Worm (Caenorhabditis elegans) whole organism, late embryonic: Measurements from ENCODE around the gene F16G10.6.

Experiments
- C08G9.2 ChIP-seq: sonication (generic microtip); optimal IDR thresholded peaks from 2 replicates; lab custom pipeline; 2016; ENCODE audit warnings: mild to moderate bottlenecking, missing genetic modification characterization, moderate library complexity, missing compliant biosample characterization
- K02D7.2 ChIP-seq: sonication (generic microtip); optimal IDR thresholded peaks from 2 replicates; lab custom pipeline; 2017; ENCODE audit warnings: mild to moderate bottlenecking, missing genetic modification characterization, missing compliant biosample characterization
- T23F11.4 ChIP-seq: fragments of 200-800 bp; sonication (Bioruptor generic); optimal IDR thresholded peaks from 2 replicates; lab custom pipeline; 2018; ENCODE audit warnings: mild to moderate bottlenecking, missing genetic modification characterization, missing compliant biosample characterization
- ahr-1 ChIP-seq: sonication (generic microtip); optimal IDR thresholded peaks from 2 replicates; lab custom pipeline; 2016; ENCODE audit warnings: missing genetic modification characterization, missing compliant biosample characterization
- ama-1 ChIP-seq: fragments of 150-350 bp; optimal IDR thresholded peaks from 2 replicates; lab custom pipeline; 2014
- ceh-18 ChIP-seq: sonication (generic microtip); optimal IDR thresholded peaks from 2 replicates; lab custom pipeline; 2016; ENCODE audit warnings: missing genetic modification characterization, missing compliant biosample characterization
- ceh-19 ChIP-seq: fragments of 200-800 bp; sonication (Bioruptor generic); optimal IDR thresholded peaks from 2 replicates; lab custom pipeline; 2018; ENCODE audit warnings: mild to moderate bottlenecking, missing genetic modification characterization, missing compliant biosample characterization
- ceh-2 ChIP-seq: sonication (generic microtip); optimal IDR thresholded peaks from 2 replicates; lab custom pipeline; 2016; ENCODE audit warnings: missing genotype, missing genetic modification characterization, missing compliant biosample characterization
- ceh-24 ChIP-seq: sonication (generic microtip); optimal IDR thresholded peaks from 2 replicates; lab custom pipeline; 2016; ENCODE audit warnings: mild to moderate bottlenecking, missing genetic modification characterization, missing compliant biosample characterization
- ceh-30 ChIP-seq: fragments of 150-350 bp; optimal IDR thresholded peaks from 2 replicates; lab custom pipeline; 2014; ENCODE audit warnings: missing biosample characterization, missing genetic modification characterization
- ceh-48 ChIP-seq: sonication (generic microtip); optimal IDR thresholded peaks from 2 replicates; lab custom pipeline; 2016; ENCODE audit warnings: missing genetic modification characterization, inconsistent platforms, missing compliant biosample characterization
- ceh-6 ChIP-seq: fragments of 200-800 bp; sonication (Bioruptor generic); optimal IDR thresholded peaks from 2 replicates; lab custom pipeline; 2018; ENCODE audit warnings: mild to moderate bottlenecking, missing genetic modification characterization, missing compliant biosample characterization
- dve-1 ChIP-seq: sonication (generic microtip); optimal IDR thresholded peaks from 2 replicates; lab custom pipeline; 2017; ENCODE audit warnings: antibody characterized with exemption, mild to moderate bottlenecking, missing genetic modification characterization, missing compliant biosample characterization
- elt-2 ChIP-seq: sonication (generic microtip); optimal IDR thresholded peaks from 2 replicates; lab custom pipeline; 2016; ENCODE audit warnings: missing genetic modification reagents, missing genetic modification characterization, missing compliant biosample characterization
- elt-4 ChIP-seq: sonication (generic microtip); optimal IDR thresholded peaks from 2 replicates; lab custom pipeline; 2016; ENCODE audit warnings: missing genetic modification characterization, missing compliant biosample characterization
- ets-4 ChIP-seq: sonication (generic microtip); optimal IDR thresholded peaks from 2 replicates; lab custom pipeline; 2016; ENCODE audit warnings: missing genetic modification characterization, missing compliant biosample characterization
- fkh-6 ChIP-seq: sonication (generic microtip); optimal IDR thresholded peaks from 2 replicates; lab custom pipeline; 2016; ENCODE audit warnings: missing genetic modification characterization, missing compliant biosample characterization
- hlh-13 ChIP-seq: fragments of 200-800 bp; sonication (Bioruptor generic); optimal IDR thresholded peaks from 2 replicates; lab custom pipeline; 2018; ENCODE audit warnings: mild to moderate bottlenecking, missing genetic modification characterization, missing compliant biosample characterization
- hlh-15 ChIP-seq: sonication (generic microtip); optimal IDR thresholded peaks from 2 replicates; lab custom pipeline; 2016; ENCODE audit warnings: missing genetic modification characterization, missing compliant biosample characterization
- hlh-30 ChIP-seq: sonication (generic microtip); optimal IDR thresholded peaks from 2 replicates; lab custom pipeline; 2017; ENCODE audit warnings: antibody characterized with exemption, missing genetic modification characterization, missing compliant biosample characterization; ENCODE audit not compliant: insufficient read depth
- lim-6 ChIP-seq: sonication (generic microtip); optimal IDR thresholded peaks from 2 replicates; lab custom pipeline; 2016; ENCODE audit warnings: missing genetic modification characterization, missing compliant biosample characterization
- madf-2 ChIP-seq: sonication (generic microtip); optimal IDR thresholded peaks from 2 replicates; lab custom pipeline; 2017; ENCODE audit warnings: missing genetic modification characterization, missing compliant biosample characterization
- odd-2 ChIP-seq: sonication (generic microtip); optimal IDR thresholded peaks from 2 replicates; lab custom pipeline; 2017; ENCODE audit warnings: antibody characterized with exemption, mild to moderate bottlenecking, missing genetic modification characterization, missing compliant biosample characterization
- pag-3 ChIP-seq: sonication (generic microtip); optimal IDR thresholded peaks from 2 replicates; lab custom pipeline; 2016; ENCODE audit warnings: missing compliant biosample characterization, missing genetic modification characterization, borderline replicate concordance
- pqm-1 ChIP-seq: sonication (generic microtip); optimal IDR thresholded peaks from 2 replicates; lab custom pipeline; 2016; ENCODE audit warnings: missing genetic modification characterization, missing compliant biosample characterization
- rnt-1 ChIP-seq: sonication (generic microtip); optimal IDR thresholded peaks from 2 replicates; lab custom pipeline; 2016; ENCODE audit warnings: missing genetic modification characterization, missing compliant biosample characterization
- sdc-2 ChIP-seq: sonication (generic microtip); optimal IDR thresholded peaks from 2 replicates; lab custom pipeline; 2016; ENCODE audit warnings: missing genotype, missing genetic modification characterization, missing compliant biosample characterization
- sox-2 ChIP-seq: fragments of 200-800 bp; sonication (Bioruptor generic); IDR thresholded peaks from 2 replicates; pipeline ENCODE4 v1.3.6; 2022; ENCODE audit warnings: missing genetic modification reagents, missing genetic modification characterization, missing compliant biosample characterization
- syd-9 ChIP-seq: sonication (generic microtip); optimal IDR thresholded peaks from 2 replicates; lab custom pipeline; 2016; ENCODE audit warnings: mild to moderate bottlenecking, missing genetic modification characterization, moderate library complexity, missing compliant biosample characterization
- tbx-2 ChIP-seq: sonication (generic microtip); optimal IDR thresholded peaks from 2 replicates; lab custom pipeline; 2016; ENCODE audit warnings: missing genetic modification characterization, missing compliant biosample characterization
- tbx-7 ChIP-seq: sonication (generic microtip); optimal IDR thresholded peaks from 2 replicates; lab custom pipeline; 2016; ENCODE audit warnings: missing genotype, missing genetic modification characterization, missing compliant biosample characterization
- ttx-3 ChIP-seq: sonication (generic microtip); optimal IDR thresholded peaks from 2 replicates; lab custom pipeline; 2016; ENCODE audit warnings: missing genetic modification reagents, missing genetic modification characterization, missing compliant biosample characterization
- unc-3 ChIP-seq, 2 experiments: fragments of 200-800 bp in 1 of 2; sonication (Bioruptor generic) in 1 of 2; sonication (generic microtip) in 1 of 2; conservative IDR thresholded peaks in 1 of 2; optimal IDR thresholded peaks in 1 of 2; 2 replicates each; pipeline versions ENCODE4 v1.3.6 to Lab custom; 2016 to 2022; ENCODE audit warnings: missing compliant biosample characterization in 2 of 2, missing genetic modification characterization in 2 of 2, missing genetic modification reagents in 1 of 2
- unc-55 ChIP-seq: sonication (generic microtip); optimal IDR thresholded peaks from 2 replicates; lab custom pipeline; 2017; ENCODE audit warnings: missing biosample characterization, missing genetic modification reagents, missing genetic modification characterization

Gene F16G10.6

ce11 chrII:2411555-2411954 lies 33.9 kb upstream of the F16G10.6 start:
- TF ChIP-seq ceh-18 (tag; lab: Kevin White, UChicago): no peak
- TF ChIP-seq elt-4: no peak
- no peak for TF ChIP-seq ceh-2 (tag; lab: Kevin White, UChicago)
- no peak for TF ChIP-seq hlh-30
- TF ChIP-seq ahr-1 (tag; lab: Kevin White, UChicago): no peak
- no peak for TF ChIP-seq unc-55 (GFP tag; lab: Kevin White, UChicago)
- TF ChIP-seq ceh-6 (GFP tag; lab: Kevin White, UChicago): no peak
- no peak for TF ChIP-seq pqm-1
- no peak for TF ChIP-seq elt-2 (tag; lab: Kevin White, UChicago)
- TF ChIP-seq ama-1: no peak
- TF ChIP-seq rnt-1: no peak

ce11 chrII:2411093-2411492 lies 33.4 kb upstream of the F16G10.6 start:
- no peak for TF ChIP-seq syd-9 (tag; lab: Kevin White, UChicago)
- TF ChIP-seq hlh-30: no peak
- no peak for TF ChIP-seq ceh-24 (tag; lab: Kevin White, UChicago)
- TF ChIP-seq pag-3 (tag; lab: Kevin White, UChicago): no peak
- TF ChIP-seq ets-4 (tag; lab: Kevin White, UChicago): no peak
- no peak for TF ChIP-seq T23F11.4 (GFP tag; lab: Kevin White, UChicago)
- no peak for TF ChIP-seq dve-1 (tag; lab: Kevin White, UChicago)
- TF ChIP-seq odd-2 (tag; lab: Kevin White, UChicago): no peak
- no peak for TF ChIP-seq ceh-48 (tag; lab: Kevin White, UChicago)

ce11 chrII:2403984-2404383 lies 26.3 kb upstream of the F16G10.6 start, which contains the start of gene F16G10.1:
TSS of gene F16G10.1 (plus strand) at chrII:2404284.
- no peak for TF ChIP-seq tbx-7 (tag; lab: Kevin White, UChicago)
- no peak for TF ChIP-seq ceh-19
- TF ChIP-seq hlh-15 (tag; lab: Kevin White, UChicago): no peak
- TF ChIP-seq pag-3 (tag; lab: Kevin White, UChicago): no peak

ce11 chrII:2399810-2400209 lies 22.2 kb upstream of the F16G10.6 start:
- no peak for TF ChIP-seq ceh-30
- no peak for TF ChIP-seq tbx-2 (tag; lab: Kevin White, UChicago)
- no peak for TF ChIP-seq T23F11.4 (GFP tag; lab: Kevin White, UChicago)
- TF ChIP-seq K02D7.2: no peak
- TF ChIP-seq unc-55 (GFP tag; lab: Kevin White, UChicago): no peak
- TF ChIP-seq sox-2: no peak
- TF ChIP-seq ceh-2 (tag; lab: Kevin White, UChicago): no peak
- no peak for TF ChIP-seq fkh-6 (tag; lab: Kevin White, UChicago)
- no peak for TF ChIP-seq unc-3 (GFP tag; conservative IDR thresholded peaks at IDR 0.05; lab: Robert Waterston, UW)
- TF ChIP-seq unc-3 (tag; optimal IDR thresholded peaks at IDR 0.05; lab: Kevin White, UChicago): no peak
- no peak for TF ChIP-seq lim-6 (tag; lab: Kevin White, UChicago)
- TF ChIP-seq ttx-3 (tag; lab: Kevin White, UChicago): no peak
- TF ChIP-seq tbx-7 (tag; lab: Kevin White, UChicago): no peak

- TF ChIP-seq madf-2 (tag; lab: Kevin White, UChicago): no peak
- no peak for TF ChIP-seq hlh-13 (GFP tag; lab: Kevin White, UChicago)
- no peak for TF ChIP-seq sdc-2 (tag; lab: Kevin White, UChicago)
- no peak for TF ChIP-seq C08G9.2 (tag; lab: Kevin White, UChicago)
Observed at ce11 chrII:2398884-2399283, 21.2 kb upstream of the F16G10.6 start, which contains the start of gene F16G10.14. TSS of gene F16G10.14 (minus strand) at chrII:2398984.
